Worm (Caenorhabditis elegans) whole organism, L1 larva: ENCODE measurements around the gene srd-17.
A peak's percentile ranks its signal among the peaks of the same experiment; 100 is the strongest.

Experiments used
- Y116A8C.19 ChIP-seq: sonication (generic microtip); optimal IDR thresholded peaks from 2 replicates; lab custom pipeline; 2016; ENCODE audit warnings: missing compliant biosample characterization, missing genetic modification characterization, borderline replicate concordance
- alr-1 ChIP-seq: fragments of 200-800 bp; sonication (Bioruptor generic); optimal IDR thresholded peaks from 2 replicates; lab custom pipeline; 2018; ENCODE audit warnings: borderline replicate concordance, mild to moderate bottlenecking, missing genetic modification characterization, missing compliant biosample characterization
- blmp-1 ChIP-seq: fragments of 150-350 bp; optimal IDR thresholded peaks from 2 replicates; lab custom pipeline; 2014; ENCODE audit warnings: missing biosample characterization, missing genetic modification characterization
- ceh-63 ChIP-seq: fragments of 200-800 bp; sonication (Bioruptor generic); optimal IDR thresholded peaks from 2 replicates; lab custom pipeline; 2018; ENCODE audit warnings: mild to moderate bottlenecking, missing genetic modification characterization, missing compliant biosample characterization
- ceh-8 ChIP-seq: fragments of 200-800 bp; sonication (Bioruptor generic); optimal IDR thresholded peaks from 2 replicates; lab custom pipeline; 2018; ENCODE audit warnings: mild to moderate bottlenecking, missing genetic modification characterization, moderate library complexity, missing compliant biosample characterization
- ceh-82 ChIP-seq, 3 experiments: fragments of 150-350 bp in 1 of 3; sonication (generic microtip) in 2 of 3; optimal IDR thresholded peaks; 2 replicates each; lab custom pipeline; 2014 to 2017; ENCODE audit warnings: missing biosample characterization in 3 of 3, missing genetic modification characterization in 3 of 3
- ceh-90 ChIP-seq: sonication (generic microtip); optimal IDR thresholded peaks from 2 replicates; lab custom pipeline; 2016; ENCODE audit warnings: missing genetic modification characterization, missing compliant biosample characterization
- ces-1 ChIP-seq: fragments of 150-350 bp; optimal IDR thresholded peaks from 2 replicates; lab custom pipeline; 2014; ENCODE audit warnings: missing biosample characterization, missing genetic modification reagents, missing genetic modification characterization
- efl-1 ChIP-seq, 4 experiments: fragments of 150-350 bp; optimal IDR thresholded peaks in 3 of 4; peaks in 1 of 4; 1 replicate in 1 of 4; 2 replicates in 3 of 4; lab custom pipeline; 2014; ENCODE audit warnings: missing biosample characterization in 2 of 4, missing genetic modification characterization in 2 of 4, missing genetic modification reagents in 2 of 4
- efl-3 ChIP-seq: fragments of 200-800 bp; sonication (Bioruptor generic); optimal IDR thresholded peaks from 2 replicates; lab custom pipeline; 2018; ENCODE audit warnings: mild to moderate bottlenecking, missing genetic modification characterization, missing compliant biosample characterization
- ets-5 ChIP-seq: fragments of 200-800 bp; sonication (Bioruptor generic); IDR thresholded peaks from 2 replicates; pipeline ENCODE4 v1.3.6; 2022; ENCODE audit warnings: missing genetic modification characterization, missing compliant biosample characterization
- fkh-10 ChIP-seq: sonication (generic microtip); optimal IDR thresholded peaks from 2 replicates; lab custom pipeline; 2017; ENCODE audit warnings: missing biosample characterization, missing genetic modification reagents, missing genetic modification characterization
- fkh-4 ChIP-seq: sonication (generic microtip); optimal IDR thresholded peaks from 2 replicates; lab custom pipeline; 2016; ENCODE audit warnings: missing compliant biosample characterization, missing genetic modification characterization, borderline replicate concordance
- fos-1 ChIP-seq: fragments of 150-350 bp; optimal IDR thresholded peaks from 2 replicates; lab custom pipeline; 2014; ENCODE audit warnings: missing biosample characterization, missing genetic modification characterization
- grh-1 ChIP-seq: fragments of 200-800 bp; sonication (Bioruptor generic); IDR thresholded peaks from 2 replicates; pipeline ENCODE4 v1.3.6; 2022; ENCODE audit warnings: missing genetic modification reagents, missing genetic modification characterization, missing compliant biosample characterization
- hlh-4 ChIP-seq: sonication (generic microtip); optimal IDR thresholded peaks from 2 replicates; lab custom pipeline; 2016; ENCODE audit warnings: mild to moderate bottlenecking, missing genetic modification characterization, missing compliant biosample characterization
- irx-1 ChIP-seq: sonication (generic microtip); optimal IDR thresholded peaks from 2 replicates; lab custom pipeline; 2016; ENCODE audit warnings: missing genetic modification characterization, missing compliant biosample characterization
- isw-1 ChIP-seq: fragments of 200-800 bp; sonication (Bioruptor generic); IDR thresholded peaks from 2 replicates; pipeline ENCODE4 v1.3.6; 2022; ENCODE audit warnings: missing genetic modification characterization, missing compliant biosample characterization
- jun-1 ChIP-seq: fragments of 150-350 bp; optimal IDR thresholded peaks from 2 replicates; lab custom pipeline; 2014; ENCODE audit warnings: missing biosample characterization, missing genetic modification reagents, missing genetic modification characterization
- lin-13 ChIP-seq: fragments of 150-350 bp; optimal IDR thresholded peaks from 2 replicates; lab custom pipeline; 2014; ENCODE audit warnings: missing biosample characterization, missing genetic modification reagents, missing genetic modification characterization
- lin-14 ChIP-seq: fragments of 200-800 bp; sonication (Bioruptor generic); optimal IDR thresholded peaks from 2 replicates; lab custom pipeline; 2018; ENCODE audit warnings: mild to moderate bottlenecking, missing genetic modification characterization, moderate library complexity, missing compliant biosample characterization
- lin-35 ChIP-seq, 2 experiments: fragments of 150-350 bp; optimal IDR thresholded peaks; 2 replicates each; lab custom pipeline; 2014; ENCODE audit warnings: missing biosample characterization in 2 of 2, missing genetic modification characterization in 2 of 2, missing genetic modification reagents in 2 of 2
- lir-3 ChIP-seq: sonication (generic microtip); optimal IDR thresholded peaks from 2 replicates; lab custom pipeline; 2016; ENCODE audit warnings: mild to moderate bottlenecking, missing genetic modification characterization, moderate library complexity, missing compliant biosample characterization; ENCODE audit not compliant: poor library complexity
- lsy-2 ChIP-seq, 2 experiments: fragments of 150-350 bp; optimal IDR thresholded peaks; 2 replicates each; lab custom pipeline; 2014; ENCODE audit warnings: missing biosample characterization in 2 of 2, missing genetic modification characterization in 2 of 2
- mab-9 ChIP-seq: fragments of 200-800 bp; sonication (Bioruptor generic); IDR thresholded peaks from 2 replicates; pipeline ENCODE4 v1.3.6; 2022; ENCODE audit warnings: missing genetic modification reagents, missing genetic modification characterization, missing compliant biosample characterization
- mdl-1 ChIP-seq, 2 experiments: fragments of 150-350 bp; optimal IDR thresholded peaks; 2 replicates each; lab custom pipeline; 2014 to 2017; ENCODE audit warnings: missing biosample characterization in 2 of 2, missing genetic modification characterization in 2 of 2, inconsistent platforms in 1 of 2
- mep-1 ChIP-seq: fragments of 150-350 bp; optimal IDR thresholded peaks from 2 replicates; lab custom pipeline; 2014; ENCODE audit warnings: missing biosample characterization, missing genetic modification characterization
- nhr-12 ChIP-seq: sonication (generic microtip); optimal IDR thresholded peaks from 2 replicates; lab custom pipeline; 2017; ENCODE audit warnings: missing biosample characterization, missing genetic modification characterization
- nhr-19 ChIP-seq: fragments of 200-800 bp; sonication (Bioruptor generic); conservative IDR thresholded peaks from 2 replicates; pipeline ENCODE4 v1.3.6; 2022; ENCODE audit warnings: missing genetic modification characterization, missing compliant biosample characterization
- nhr-20 ChIP-seq: sonication (generic microtip); optimal IDR thresholded peaks from 2 replicates; lab custom pipeline; 2016; ENCODE audit warnings: mild to moderate bottlenecking, missing genetic modification characterization, missing compliant biosample characterization
- nhr-28 ChIP-seq: fragments of 150-350 bp; optimal IDR thresholded peaks from 2 replicates; lab custom pipeline; 2014; ENCODE audit warnings: missing biosample characterization, missing genetic modification characterization
- nhr-47 ChIP-seq: sonication (generic microtip); optimal IDR thresholded peaks from 2 replicates; lab custom pipeline; 2016; ENCODE audit warnings: mild to moderate bottlenecking, missing genetic modification characterization, moderate library complexity, missing compliant biosample characterization
- nhr-85 ChIP-seq: sonication (generic microtip); peaks from one replicate; lab custom pipeline; 2016; ENCODE audit warnings: missing genetic modification characterization, inconsistent platforms, missing compliant biosample characterization
- pqm-1 ChIP-seq: sonication (generic microtip); optimal IDR thresholded peaks from 3 replicates; lab custom pipeline; 2017; ENCODE audit warnings: missing biosample characterization, missing genetic modification characterization
- rnt-1 ChIP-seq: sonication (generic microtip); optimal IDR thresholded peaks from 2 replicates; lab custom pipeline; 2016; ENCODE audit warnings: mild to moderate bottlenecking, missing genetic modification characterization, moderate library complexity, missing compliant biosample characterization
- skn-1 ChIP-seq: fragments of 150-350 bp; optimal IDR thresholded peaks from 2 replicates; lab custom pipeline; 2014; ENCODE audit warnings: missing biosample characterization, missing genetic modification characterization
- snpc-4 ChIP-seq: fragments of 150-350 bp; optimal IDR thresholded peaks from 2 replicates; lab custom pipeline; 2014; ENCODE audit warnings: missing biosample characterization, missing genetic modification characterization
- snu-23 ChIP-seq: sonication (generic microtip); optimal IDR thresholded peaks from 2 replicates; lab custom pipeline; 2016; ENCODE audit warnings: missing genetic modification characterization, missing compliant biosample characterization
- sox-4 ChIP-seq: sonication (generic microtip); optimal IDR thresholded peaks from 2 replicates; lab custom pipeline; 2016; ENCODE audit warnings: missing genetic modification characterization, missing compliant biosample characterization
- sptf-1 ChIP-seq: fragments of 150-350 bp; optimal IDR thresholded peaks from 2 replicates; lab custom pipeline; 2014; ENCODE audit warnings: missing biosample characterization, missing genetic modification characterization
- swsn-7 ChIP-seq: sonication (generic microtip); optimal IDR thresholded peaks from 2 replicates; lab custom pipeline; 2016; ENCODE audit warnings: missing genetic modification characterization, missing compliant biosample characterization
- tlp-1 ChIP-seq: fragments of 150-350 bp; optimal IDR thresholded peaks from 2 replicates; lab custom pipeline; 2014; ENCODE audit warnings: missing biosample characterization, missing genetic modification characterization
- unc-130 ChIP-seq: fragments of 150-350 bp; optimal IDR thresholded peaks from 2 replicates; lab custom pipeline; 2017; ENCODE audit warnings: missing biosample characterization, missing genetic modification characterization, inconsistent platforms
- unc-62 ChIP-seq: fragments of 150-350 bp; optimal IDR thresholded peaks from 2 replicates; lab custom pipeline; 2014; ENCODE audit warnings: missing biosample characterization, missing genetic modification reagents, missing genetic modification characterization
- unc-98 ChIP-seq: fragments of 200-800 bp; sonication (Bioruptor generic); IDR thresholded peaks from 2 replicates; pipeline ENCODE4 v1.3.6; 2022; ENCODE audit warnings: missing genetic modification characterization, missing compliant biosample characterization
- xbp-1 ChIP-seq: sonication (generic microtip); optimal IDR thresholded peaks from 2 replicates; lab custom pipeline; 2016; ENCODE audit warnings: missing genetic modification characterization, missing compliant biosample characterization
- zip-4 ChIP-seq: fragments of 200-800 bp; sonication (Bioruptor generic); optimal IDR thresholded peaks from 2 replicates; lab custom pipeline; 2018; ENCODE audit warnings: mild to moderate bottlenecking, missing genetic modification characterization, moderate library complexity, missing compliant biosample characterization
- ztf-4 ChIP-seq: fragments of 150-350 bp; optimal IDR thresholded peaks from 2 replicates; lab custom pipeline; 2014; ENCODE audit warnings: missing biosample characterization, missing genetic modification characterization

Gene srd-17

DNA sequence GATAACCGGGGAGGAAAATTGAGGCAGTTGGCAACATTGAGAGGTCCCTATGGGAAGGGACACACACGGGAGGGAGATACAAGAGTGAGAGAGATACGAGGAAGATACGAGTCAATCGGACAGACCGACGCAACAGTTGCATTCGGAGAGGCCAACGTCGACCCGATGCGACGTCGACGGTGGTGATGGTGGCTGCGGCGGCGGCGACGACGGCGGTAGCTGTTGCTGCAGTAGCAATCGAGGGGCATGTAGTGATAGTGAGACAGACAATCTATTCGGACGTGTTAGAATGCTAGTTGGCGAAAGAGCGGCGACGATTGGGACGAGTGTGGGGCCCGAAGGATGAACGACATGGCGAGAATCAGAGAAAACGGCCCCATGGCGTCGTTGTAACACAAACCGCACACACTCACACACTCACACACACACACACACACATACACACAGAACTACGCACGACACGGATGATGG lies 39.1 kb downstream of the srd-17 start (continued):
- TF ChIP-seq alr-1 (tag; lab: Kevin White, UChicago) (no peak), swsn-7 (tag; lab: Kevin White, UChicago) (peak; percentile 36), ceh-63 (GFP tag; lab: Kevin White, UChicago) (no peak), ets-5 (GFP tag; lab: Robert Waterston, UW) (no peak), tlp-1 (tag; lab: Kevin White, UChicago) (no peak), nhr-47 (tag; lab: Kevin White, UChicago) (peak; percentile 18), efl-1 (optimal IDR thresholded peaks at IDR 0.05; lab: Kevin White, UChicago) (no peak), efl-1 (GFP tag; optimal IDR thresholded peaks at IDR 0.05 in 1 of 2; lab: Kevin White, UChicago) (peak in 1 of 2 experiments; percentile 92), xbp-1 (peak; percentile 12), mep-1 (tag; lab: Kevin White, UChicago) (no peak), nhr-12 (tag; lab: Kevin White, UChicago) (no peak), Y116A8C.19 (no peak), lir-3 (no peak), fkh-4 (no peak), mdl-1 (tag; optimal IDR thresholded peaks at IDR 0.05; lab: Kevin White, UChicago) (peak in 1 of 2 experiments; percentile 17), unc-130 (tag; lab: Kevin White, UChicago) (peak; percentile 62), efl-3 (GFP tag; lab: Kevin White, UChicago) (no peak), unc-98 (GFP tag; lab: Robert Waterston, UW) (no peak), blmp-1 (peak; percentile 74), sox-4 (tag; lab: Kevin White, UChicago) (no peak), snpc-4 (no peak), isw-1 (no peak), lsy-2 (tag; optimal IDR thresholded peaks at IDR 0.05; lab: Kevin White, UChicago) (peak; percentile 9 to 24), ceh-8 (no peak), fos-1 (tag; lab: Kevin White, UChicago) (no peak), nhr-28 (tag; lab: Kevin White, UChicago) (no peak)

DNA sequence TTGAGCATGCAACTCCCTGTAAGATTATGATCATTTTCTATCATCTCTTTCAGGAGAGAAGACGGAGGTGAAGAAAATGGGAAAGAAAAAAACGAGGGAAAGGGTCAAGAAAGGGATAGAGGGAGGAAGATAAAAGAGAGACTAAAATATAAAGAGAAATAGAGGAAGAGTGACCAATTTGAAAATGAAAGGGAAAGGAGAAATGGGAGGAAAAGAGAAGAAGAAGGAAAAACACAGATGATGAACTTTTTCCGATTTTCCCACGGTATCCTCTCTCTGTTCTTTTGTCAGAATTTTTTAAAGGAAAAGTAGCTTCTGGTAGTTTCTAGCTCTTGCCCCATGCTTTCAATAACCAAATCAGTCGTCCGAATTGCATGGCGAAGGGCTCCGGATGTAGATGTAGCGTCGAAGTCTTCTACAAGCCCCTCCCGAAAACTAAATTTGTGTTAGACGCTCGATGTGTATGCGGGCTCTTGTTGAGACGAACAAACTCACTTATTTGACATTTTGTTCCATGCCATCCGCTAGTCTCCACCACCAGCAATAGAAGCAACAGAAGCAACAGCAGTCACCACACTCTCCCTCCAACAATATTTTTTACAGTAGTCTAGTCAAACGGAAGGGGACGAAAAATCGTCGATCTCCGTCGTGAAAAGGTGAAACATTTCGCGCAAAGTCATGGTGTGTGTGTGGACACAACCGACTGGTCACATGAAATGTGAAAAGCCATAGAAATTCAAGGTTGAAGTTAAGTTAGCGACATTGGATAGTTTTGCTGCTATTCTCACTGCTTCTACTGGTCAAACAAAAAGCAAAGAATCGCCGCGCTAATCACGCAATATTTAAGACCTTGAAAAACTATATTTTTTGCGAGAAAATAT lies 40.9 kb downstream of the srd-17 start, which contains the start of gene somi-1:
somi-1 (minus strand) TSS at position 18 of the 881 bp plus-strand sequence.
- TF ChIP-seq snu-23 (GFP tag; lab: Kevin White, UChicago): peak; percentile 11
- peak; percentile 45 for TF ChIP-seq nhr-20
- TF ChIP-seq unc-130 (tag; lab: Kevin White, UChicago): no peak
- TF ChIP-seq nhr-28 (tag; lab: Kevin White, UChicago): no peak
- TF ChIP-seq nhr-19 (GFP tag; lab: Robert Waterston, UW): 0 out of 2 replicates have a peak, but pooled peaks have one; percentile 2
- TF ChIP-seq tlp-1 (tag; lab: Kevin White, UChicago): no peak
- peak; percentile 53 for TF ChIP-seq lin-14 (GFP tag; lab: Kevin White, UChicago)
- TF ChIP-seq blmp-1: peak; percentile 94
- TF ChIP-seq sptf-1 (tag; lab: Kevin White, UChicago): no peak
- no peak for TF ChIP-seq efl-1 (optimal IDR thresholded peaks at IDR 0.05; lab: Kevin White, UChicago)
- TF ChIP-seq efl-1 (GFP tag; optimal IDR thresholded peaks at IDR 0.05 in 1 of 2; lab: Kevin White, UChicago): peak in 1 of 2 experiments; percentile 71
- TF ChIP-seq nhr-12 (tag; lab: Kevin White, UChicago): no peak
- TF ChIP-seq pqm-1 (tag; lab: Kevin White, UChicago): no peak
- no peak for TF ChIP-seq unc-62
- no peak for TF ChIP-seq jun-1 (tag; lab: Kevin White, UChicago)
- TF ChIP-seq ces-1 (GFP tag; lab: Kevin White, UChicago): peak; percentile 44
- TF ChIP-seq ceh-90 (tag; lab: Kevin White, UChicago): no peak
- no peak for TF ChIP-seq hlh-4
- TF ChIP-seq skn-1 (tag; lab: Kevin White, UChicago): no peak
- peak; percentile 42; the same call in 1 of the 2 replicates for TF ChIP-seq grh-1 (GFP tag; lab: Robert Waterston, UW)
- TF ChIP-seq mep-1 (tag; lab: Kevin White, UChicago): peak; percentile 40
- no peak for TF ChIP-seq irx-1
- no peak for TF ChIP-seq ceh-63 (GFP tag; lab: Kevin White, UChicago)
- TF ChIP-seq nhr-85: peak; percentile 84
- peak in 1 of 2 experiments; percentile 1 for TF ChIP-seq lin-35 (GFP tag; optimal IDR thresholded peaks at IDR 0.05; lab: Kevin White, UChicago)
- TF ChIP-seq ztf-4: no peak
- TF ChIP-seq lsy-2 (tag; optimal IDR thresholded peaks at IDR 0.05; lab: Kevin White, UChicago): peak in 1 of 2 experiments; percentile 16
- TF ChIP-seq fkh-10 (GFP tag; lab: Kevin White, UChicago): peak; percentile 92
- TF ChIP-seq lir-3: no peak
- no peak for TF ChIP-seq mab-9 (GFP tag; lab: Robert Waterston, UW)
- peak; percentile 1 for TF ChIP-seq rnt-1 (tag; lab: Kevin White, UChicago)
- TF ChIP-seq lin-13: no peak
- no peak for TF ChIP-seq ceh-82 (tag; optimal IDR thresholded peaks at IDR 0.05; lab: Kevin White, UChicago)
- TF ChIP-seq zip-4: no peak
